Fruit fly (Drosophila melanogaster): Measurements from ENCODE around the gene Kul.

- TF ChIP-seq Snoo (tag; optimal IDR thresholded peaks at IDR 0.05) (no peak), CG14655 (GFP tag; optimal IDR thresholded peaks at IDR 0.05) (no peak)
Observed at dm6 chr3R:29726277-29726676, 647 bp downstream of the Kul start.

All from whole organism, pupa.